Fruit fly (Drosophila melanogaster) whole organism, embryonic: ENCODE results near the gene Act87E.

ENCODE experiments used
- Atf-2 ChIP-seq: fragments of 200-800 bp; sonication (Bioruptor generic); optimal IDR thresholded peaks from 2 replicates; lab custom pipeline; 2016; ENCODE audit warnings: missing biosample characterization, missing genetic modification characterization
- Bdp1 ChIP-seq: fragments of 200-800 bp; sonication (Bioruptor generic); optimal IDR thresholded peaks from 3 replicates; lab custom pipeline; 2016; ENCODE audit warnings: missing biosample characterization, missing genetic modification characterization
- Bgb ChIP-seq: fragments of 200-800 bp; sonication (Bioruptor generic); IDR thresholded peaks from 2 replicates; pipeline ENCODE4 v1.3.6; 2022; ENCODE audit warnings: missing biosample characterization, missing genetic modification characterization; ENCODE audit not compliant: partially characterized antibody
- CG10979 ChIP-seq: fragments of 200-800 bp; sonication (Bioruptor generic); optimal IDR thresholded peaks from 2 replicates; lab custom pipeline; 2018; ENCODE audit warnings: missing biosample characterization, mild to moderate bottlenecking, missing genetic modification characterization, moderate library complexity
- CG11456 ChIP-seq: fragments of 200-800 bp; sonication (Bioruptor generic); IDR thresholded peaks from 3 replicates; pipeline ENCODE4 v1.3.6; 2022; ENCODE audit warnings: missing biosample characterization, missing genetic modification characterization
- CG13775 ChIP-seq: fragments of 200-800 bp; sonication (Bioruptor generic); optimal IDR thresholded peaks from 3 replicates; lab custom pipeline; 2017; ENCODE audit warnings: missing biosample characterization, mild to moderate bottlenecking, missing genetic modification characterization
- CG1529 ChIP-seq: fragments of 200-800 bp; sonication (Bioruptor generic); optimal IDR thresholded peaks from 3 replicates; lab custom pipeline; 2018; ENCODE audit warnings: missing biosample characterization, missing genetic modification characterization
- CG17802 ChIP-seq: fragments of 200-800 bp; sonication (Bioruptor generic); optimal IDR thresholded peaks from 2 replicates; lab custom pipeline; 2018; ENCODE audit warnings: missing biosample characterization, mild to moderate bottlenecking, missing genetic modification characterization, moderate library complexity
- CG2129 ChIP-seq: fragments of 200-800 bp; sonication (Bioruptor generic); IDR thresholded peaks from 2 replicates; pipeline ENCODE4 v1.3.6; 2022; ENCODE audit warnings: missing biosample characterization, missing genetic modification characterization; ENCODE audit not compliant: partially characterized antibody
- CG2199 ChIP-seq: fragments of 200-800 bp; sonication (Bioruptor generic); IDR thresholded peaks from 3 replicates; pipeline ENCODE4 v1.3.6; 2022; ENCODE audit warnings: missing biosample characterization, missing genetic modification characterization
- CG30431 ChIP-seq: fragments of 200-800 bp; sonication (Bioruptor generic); optimal IDR thresholded peaks from 2 replicates; lab custom pipeline; 2017; ENCODE audit warnings: missing biosample characterization, missing genetic modification characterization
- CG31388 ChIP-seq: fragments of 200-800 bp; sonication (Bioruptor generic); optimal IDR thresholded peaks from 2 replicates; lab custom pipeline; 2016; ENCODE audit warnings: missing biosample characterization, missing genetic modification characterization
- CG3847 ChIP-seq: fragments of 200-800 bp; sonication (Bioruptor generic); IDR thresholded peaks from 2 replicates; pipeline ENCODE4 v1.3.6; 2022; ENCODE audit warnings: missing biosample characterization, missing genetic modification characterization
- CG4360 ChIP-seq: fragments of 200-800 bp; sonication (Bioruptor generic); IDR thresholded peaks from 2 replicates; pipeline ENCODE4 v1.3.6; 2022; ENCODE audit warnings: missing biosample characterization, missing genetic modification characterization
- CG6254 ChIP-seq: fragments of 200-800 bp; sonication (Bioruptor generic); optimal IDR thresholded peaks from 3 replicates; lab custom pipeline; 2017; ENCODE audit warnings: mild to moderate bottlenecking, missing biosample characterization, missing genetic modification reagents, missing genetic modification characterization
- CG6683 ChIP-seq: fragments of 200-800 bp; sonication (Bioruptor generic); optimal IDR thresholded peaks from 2 replicates; lab custom pipeline; 2017; ENCODE audit warnings: missing biosample characterization, mild to moderate bottlenecking, missing genetic modification characterization, missing genetic modification reagents
- CG7839 ChIP-seq: fragments of 200-800 bp; sonication (Bioruptor generic); optimal IDR thresholded peaks from 3 replicates; lab custom pipeline; 2018; ENCODE audit warnings: missing biosample characterization, mild to moderate bottlenecking, missing genetic modification characterization, moderate library complexity
- CG9797 ChIP-seq: fragments of 200-800 bp; sonication (Bioruptor generic); optimal IDR thresholded peaks from 3 replicates; lab custom pipeline; 2018; ENCODE audit warnings: missing biosample characterization, mild to moderate bottlenecking, missing genetic modification characterization
- CTCF ChIP-seq: fragments of 200-800 bp; sonication (Bioruptor generic); optimal IDR thresholded peaks from 2 replicates; lab custom pipeline; 2017; ENCODE audit warnings: missing biosample characterization, mild to moderate bottlenecking, missing genetic modification characterization, moderate library complexity
- Dip2 ChIP-seq: fragments of 200-800 bp; sonication (Bioruptor generic); IDR thresholded peaks from 2 replicates; pipeline ENCODE4 v1.3.6; 2022; ENCODE audit warnings: missing biosample characterization, missing genetic modification characterization
- Doc2 ChIP-seq: fragments of 200-800 bp; sonication (Bioruptor generic); IDR thresholded peaks from 2 replicates; pipeline ENCODE4 v1.3.6; 2022; ENCODE audit warnings: missing biosample characterization, missing genetic modification characterization
- ERR ChIP-seq: fragments of 200-800 bp; sonication (Bioruptor generic); optimal IDR thresholded peaks from 2 replicates; lab custom pipeline; 2016; ENCODE audit warnings: missing biosample characterization, missing genetic modification characterization
- Ets65A ChIP-seq: fragments of 200-800 bp; sonication (Bioruptor generic); peaks from one replicate; lab custom pipeline; 2016; ENCODE audit warnings: missing biosample characterization, missing genetic modification characterization
- Hey ChIP-seq: fragments of 200-800 bp; sonication (Bioruptor generic); optimal IDR thresholded peaks from 3 replicates; lab custom pipeline; 2018; ENCODE audit warnings: missing biosample characterization, mild to moderate bottlenecking, missing genetic modification characterization
- Mad ChIP-seq: fragments of 200-800 bp; sonication (Bioruptor generic); optimal IDR thresholded peaks from 2 replicates; lab custom pipeline; 2016; ENCODE audit warnings: missing biosample characterization, missing genetic modification characterization
- Neu2 ChIP-seq: fragments of 200-800 bp; sonication (Bioruptor generic); optimal IDR thresholded peaks from 3 replicates; lab custom pipeline; 2016; ENCODE audit warnings: missing biosample characterization, missing genetic modification characterization, borderline replicate concordance
- Oaz ChIP-seq: fragments of 200-800 bp; sonication (Bioruptor generic); IDR thresholded peaks from 2 replicates; pipeline ENCODE4 v1.3.6; 2022; ENCODE audit warnings: missing biosample characterization, missing genetic modification characterization
- Side ChIP-seq: fragments of 200-800 bp; sonication (Bioruptor generic); optimal IDR thresholded peaks from 2 replicates; lab custom pipeline; 2016; ENCODE audit warnings: missing biosample characterization, missing genetic modification characterization
- Ssrp ChIP-seq: fragments of 200-800 bp; sonication (Bioruptor generic); optimal IDR thresholded peaks from 2 replicates; lab custom pipeline; 2018; ENCODE audit warnings: missing biosample characterization, mild to moderate bottlenecking, missing genetic modification characterization, moderate library complexity
- Xrp1 ChIP-seq: fragments of 200-800 bp; sonication (Bioruptor generic); IDR thresholded peaks from 2 replicates; pipeline ENCODE4 v1.3.6; 2022; ENCODE audit warnings: missing biosample characterization, missing genetic modification characterization
- ato ChIP-seq: fragments of 200-800 bp; sonication (Bioruptor generic); IDR thresholded peaks from 2 replicates; pipeline ENCODE4 v1.3.6; 2022; ENCODE audit warnings: missing biosample characterization, missing genetic modification characterization; ENCODE audit not compliant: partially characterized antibody
- bbx ChIP-seq: fragments of 200-800 bp; sonication (Bioruptor generic); IDR thresholded peaks from 2 replicates; pipeline ENCODE4 v1.3.6; 2022; ENCODE audit warnings: missing biosample characterization, missing genetic modification characterization; ENCODE audit not compliant: partially characterized antibody
- bcd ChIP-seq: fragments of 200-800 bp; sonication (Bioruptor generic); optimal IDR thresholded peaks from 2 replicates; lab custom pipeline; 2017; ENCODE audit warnings: missing biosample characterization, mild to moderate bottlenecking, missing genetic modification characterization
- br ChIP-seq: fragments of >200 bp; optimal IDR thresholded peaks from 2 replicates; lab custom pipeline; 2017
- chn ChIP-seq: fragments of 200-800 bp; sonication (Bioruptor generic); optimal IDR thresholded peaks from 2 replicates; lab custom pipeline; 2016; ENCODE audit warnings: missing biosample characterization, missing genetic modification characterization
- crc ChIP-seq: fragments of 200-800 bp; sonication (Bioruptor generic); optimal IDR thresholded peaks from 2 replicates; lab custom pipeline; 2016; ENCODE audit warnings: missing biosample characterization, missing genetic modification characterization
- disco-r ChIP-seq: fragments of 200-800 bp; sonication (Bioruptor generic); optimal IDR thresholded peaks from 2 replicates; lab custom pipeline; 2016; ENCODE audit warnings: missing biosample characterization, missing genetic modification characterization
- dmrt99B ChIP-seq: fragments of 200-800 bp; sonication (Bioruptor generic); optimal IDR thresholded peaks from 2 replicates; lab custom pipeline; 2018; ENCODE audit warnings: missing biosample characterization, mild to moderate bottlenecking, missing genetic modification characterization, moderate library complexity
- gcm ChIP-seq: fragments of 200-800 bp; sonication (Bioruptor generic); optimal IDR thresholded peaks from 2 replicates; lab custom pipeline; 2019; ENCODE audit warnings: missing biosample characterization, mild to moderate bottlenecking, missing genetic modification characterization, moderate library complexity
- h ChIP-seq: fragments of >200 bp; optimal IDR thresholded peaks from 2 replicates; lab custom pipeline; 2017
- hb ChIP-seq: fragments of 200-800 bp; sonication (Bioruptor generic); IDR thresholded peaks from 3 replicates; pipeline ENCODE4 v1.3.6; 2022; ENCODE audit warnings: missing biosample characterization, missing genetic modification characterization; ENCODE audit not compliant: partially characterized antibody
- her ChIP-seq: fragments of 200-800 bp; sonication (Bioruptor generic); optimal IDR thresholded peaks from 2 replicates; lab custom pipeline; 2016; ENCODE audit warnings: missing biosample characterization, missing genetic modification characterization
- jigr1 ChIP-seq: fragments of 200-800 bp; sonication (Bioruptor generic); IDR thresholded peaks from 3 replicates; pipeline ENCODE4 v1.3.6; 2022; ENCODE audit warnings: missing biosample characterization, missing genetic modification characterization
- klu ChIP-seq: fragments of 200-800 bp; sonication (Bioruptor generic); IDR thresholded peaks from 2 replicates; pipeline ENCODE4 v1.3.6; 2022; ENCODE audit warnings: missing biosample characterization, missing genetic modification characterization
- nerfin-2 ChIP-seq: fragments of 200-800 bp; sonication (Bioruptor generic); IDR thresholded peaks from 2 replicates; pipeline ENCODE4 v1.3.6; 2022; ENCODE audit warnings: missing biosample characterization, missing genetic modification characterization; ENCODE audit not compliant: partially characterized antibody
- pan ChIP-seq, 4 experiments: fragments of >200 bp in 3 of 4; fragments of 200-800 bp in 1 of 4; sonication (Bioruptor generic) in 1 of 4; optimal IDR thresholded peaks in 3 of 4; IDR thresholded peaks in 1 of 4; 2 replicates each; pipeline versions ENCODE4 v1.3.6 to Lab custom; 2017 to 2022; ENCODE audit warnings: missing biosample characterization in 2 of 4, missing genetic modification characterization in 2 of 4, mixed read lengths in 1 of 4
- pho ChIP-seq: fragments of 200-800 bp; sonication (Bioruptor generic); optimal IDR thresholded peaks from 2 replicates; lab custom pipeline; 2016; ENCODE audit warnings: missing biosample characterization, missing genetic modification characterization
- repo ChIP-seq: fragments of 200-800 bp; sonication (Bioruptor generic); optimal IDR thresholded peaks from 2 replicates; lab custom pipeline; 2016; ENCODE audit warnings: missing biosample characterization, missing genetic modification characterization
- ro ChIP-seq: fragments of 200-800 bp; sonication (Bioruptor generic); IDR thresholded peaks from 2 replicates; pipeline ENCODE4 v1.3.6; 2022; ENCODE audit warnings: missing biosample characterization, missing genetic modification characterization
- sima ChIP-seq: fragments of 200-800 bp; sonication (Bioruptor generic); optimal IDR thresholded peaks from 2 replicates; lab custom pipeline; 2016; ENCODE audit warnings: missing biosample characterization, missing genetic modification characterization
- sqz ChIP-seq: fragments of 200-800 bp; sonication (Bioruptor generic); optimal IDR thresholded peaks from 3 replicates; lab custom pipeline; 2018; ENCODE audit warnings: missing biosample characterization, mild to moderate bottlenecking, missing genetic modification characterization
- zf30C ChIP-seq: fragments of 200-800 bp; sonication (Bioruptor generic); optimal IDR thresholded peaks from 3 replicates; lab custom pipeline; 2018; ENCODE audit warnings: missing biosample characterization, mild to moderate bottlenecking, missing genetic modification characterization

Gene Act87E

DNA sequence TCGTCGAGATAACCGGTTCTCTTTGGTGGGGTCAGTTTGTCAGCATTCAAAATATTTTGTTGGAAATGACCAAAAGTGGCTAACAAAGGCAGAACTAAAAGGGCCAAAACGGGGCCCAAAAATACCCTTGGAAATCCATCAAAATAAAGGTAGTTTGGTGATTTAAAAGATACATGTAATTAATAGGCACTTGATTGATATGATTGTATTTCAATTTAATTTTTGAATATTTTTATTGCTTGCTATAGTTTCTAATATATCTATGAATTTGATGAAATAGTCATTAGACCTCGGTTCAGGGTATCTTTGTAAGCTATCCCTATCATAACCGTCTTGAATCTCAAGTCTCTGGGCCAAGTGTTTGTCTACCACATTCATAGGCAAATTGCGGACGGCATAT, 28.2 kb downstream of the Act87E start (continued):
- TF ChIP-seq nerfin-2 (GFP tag; lab: Robert Waterston, UW) = no peak
- peak; percentile 40 for TF ChIP-seq CG13775 (GFP tag; lab: Kevin White, UChicago)
- TF ChIP-seq Doc2 = no peak
- TF ChIP-seq sima = no peak
- no peak for TF ChIP-seq CG30431 (GFP tag; lab: Kevin White, UChicago)
- TF ChIP-seq bbx (GFP tag; lab: Robert Waterston, UW) = no peak
- 0 out of 3 replicates have a peak, but pooled peaks have one; percentile 22 for TF ChIP-seq jigr1 (GFP tag; lab: Robert Waterston, UW)
- no peak for TF ChIP-seq zf30C (GFP tag; lab: Kevin White, UChicago)
- no peak for TF ChIP-seq sqz
- TF ChIP-seq CG3847 (GFP tag; lab: Robert Waterston, UW) = peak; percentile 61; the same call in 1 of the 2 replicates
- no peak for TF ChIP-seq h (lab: Kevin White, UChicago)
- no peak for TF ChIP-seq repo
- peak; percentile 49 for TF ChIP-seq pho (GFP tag; lab: Kevin White, UChicago)
- TF ChIP-seq pan (optimal IDR thresholded peaks at IDR 0.05; lab: Kevin White, UChicago) = no peak
- peak in 1 of 2 experiments; percentile 84 for TF ChIP-seq pan (GFP tag; optimal IDR thresholded peaks at IDR 0.05 in 1 of 2, IDR thresholded peaks at IDR 0.05 in 1 of 2)
- TF ChIP-seq Bgb = no peak
- TF ChIP-seq ro (GFP tag; lab: Robert Waterston, UW) = no peak
- no peak for TF ChIP-seq ato (GFP tag; lab: Robert Waterston, UW)
- TF ChIP-seq CG17802 (tag; lab: Kevin White, UChicago) = no peak
- TF ChIP-seq Bdp1 (GFP tag; lab: Kevin White, UChicago) = no peak
- TF ChIP-seq CG10979 (tag; lab: Kevin White, UChicago) = peak; percentile 79
- no peak for TF ChIP-seq Neu2 (GFP tag; lab: Kevin White, UChicago)
- peak; percentile 46 for TF ChIP-seq Ets65A (GFP tag; lab: Kevin White, UChicago)
- TF ChIP-seq bcd = peak; percentile 73
- peak; percentile 32 for TF ChIP-seq gcm (GFP tag; lab: Kevin White, UChicago)
- no peak for TF ChIP-seq hb (GFP tag; lab: Robert Waterston, UW)
- peak; percentile 24 for TF ChIP-seq CG6683 (GFP tag; lab: Kevin White, UChicago)
- TF ChIP-seq Xrp1 (GFP tag; lab: Robert Waterston, UW) = peak; percentile 73
- peak; percentile 52; the same call in 1 of the 2 replicates for TF ChIP-seq Oaz (GFP tag; lab: Robert Waterston, UW)
- TF ChIP-seq CG1529 = no peak
- no peak for TF ChIP-seq CG4360
- TF ChIP-seq CG2129 (GFP tag; lab: Robert Waterston, UW) = no peak
- no peak for TF ChIP-seq ERR (GFP tag; lab: Kevin White, UChicago)
- peak; percentile 39 for TF ChIP-seq Atf-2 (GFP tag; lab: Kevin White, UChicago)
- TF ChIP-seq CG11456 (GFP tag; lab: Robert Waterston, UW) = peak; percentile 69; the same call in 1 of the 3 replicates
- peak; percentile 30 for TF ChIP-seq chn (GFP tag; lab: Kevin White, UChicago)
- TF ChIP-seq Ssrp (tag; lab: Kevin White, UChicago) = peak; percentile 67
- no peak for TF ChIP-seq disco-r (GFP tag; lab: Kevin White, UChicago)
- peak; percentile 67 for TF ChIP-seq klu
- TF ChIP-seq CTCF (GFP tag; lab: Kevin White, UChicago) = no peak
- TF ChIP-seq Mad (GFP tag; lab: Kevin White, UChicago) = no peak
- TF ChIP-seq her (GFP tag; lab: Kevin White, UChicago) = no peak
- TF ChIP-seq CG6254 (GFP tag; lab: Kevin White, UChicago) = peak; percentile 47
- peak; percentile 16 for TF ChIP-seq crc (GFP tag; lab: Kevin White, UChicago)
- no peak for TF ChIP-seq br (lab: Kevin White, UChicago)
- TF ChIP-seq Hey (tag; lab: Kevin White, UChicago) = no peak
- TF ChIP-seq CG9797 (GFP tag; lab: Kevin White, UChicago) = no peak
- peak; percentile 77 for TF ChIP-seq dmrt99B (tag; lab: Kevin White, UChicago)
- TF ChIP-seq CG31388 (GFP tag; lab: Kevin White, UChicago) = peak; percentile 17
- no peak for TF ChIP-seq CG2199
- peak; percentile 84 for TF ChIP-seq CG7839
- peak; percentile 41 for TF ChIP-seq Side (GFP tag; lab: Kevin White, UChicago)
- no peak for TF ChIP-seq Dip2
